Worm (Caenorhabditis elegans) whole organism, early embryonic: ENCODE data around the gene nop-1.

Experiments used
- F13C5.2 ChIP-seq: sonication (generic microtip); optimal IDR thresholded peaks from 2 replicates; lab custom pipeline; 2017; ENCODE audit warnings: mild to moderate bottlenecking, missing genetic modification characterization, inconsistent platforms, missing compliant biosample characterization
- ama-1 ChIP-seq: fragments of 150-350 bp; optimal IDR thresholded peaks from 2 replicates; lab custom pipeline; 2014
- ceh-36 ChIP-seq: sonication (generic microtip); optimal IDR thresholded peaks from 2 replicates; lab custom pipeline; 2016; ENCODE audit warnings: missing genetic modification characterization, inconsistent platforms, missing compliant biosample characterization
- ets-7 ChIP-seq: sonication (generic microtip); optimal IDR thresholded peaks from 2 replicates; lab custom pipeline; 2016; ENCODE audit warnings: missing genotype, missing genetic modification characterization, missing compliant biosample characterization
- hmg-4 ChIP-seq: fragments of 200-800 bp; sonication (Bioruptor generic); optimal IDR thresholded peaks from 2 replicates; lab custom pipeline; 2018; ENCODE audit warnings: mild to moderate bottlenecking, missing genetic modification characterization, missing compliant biosample characterization
- scrt-1 ChIP-seq: fragments of 200-800 bp; sonication (Bioruptor generic); IDR thresholded peaks from 2 replicates; pipeline ENCODE4 v1.3.6; 2022; ENCODE audit warnings: missing genetic modification characterization, missing compliant biosample characterization
- sea-1 ChIP-seq: fragments of 200-800 bp; sonication (Bioruptor generic); conservative IDR thresholded peaks from 2 replicates; pipeline ENCODE4 v1.3.6; 2022; ENCODE audit warnings: missing genetic modification characterization, missing compliant biosample characterization

DNA sequence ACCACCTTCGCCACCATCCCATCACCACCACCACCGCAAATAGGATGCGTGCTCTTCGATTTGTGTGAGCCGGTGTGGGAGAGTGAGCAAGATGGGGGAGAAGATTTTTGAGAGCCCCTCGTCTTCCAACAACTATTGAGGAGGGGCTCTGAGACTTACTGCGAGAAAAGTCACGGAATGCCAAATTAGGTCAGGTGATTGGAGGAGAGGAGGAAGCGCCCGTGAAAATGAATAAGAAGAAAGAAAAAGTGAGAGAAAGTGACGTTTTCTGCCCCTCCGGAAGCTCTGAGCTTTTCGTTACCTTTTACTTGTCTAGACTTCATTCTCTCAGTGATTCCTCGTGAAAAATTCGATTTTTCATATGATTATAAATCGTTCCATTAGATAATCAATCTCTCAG is 40.1 kb downstream of the nop-1 start:
- no peak for TF ChIP-seq ceh-36 (tag; lab: Kevin White, UChicago)
- TF ChIP-seq ets-7 (tag; lab: Kevin White, UChicago), result no peak
- TF ChIP-seq ama-1 (lab: Kevin White, UChicago), result no peak
- TF ChIP-seq sea-1 (GFP tag; lab: Robert Waterston, UW), result no peak
- no peak for TF ChIP-seq hmg-4 (GFP tag; lab: Kevin White, UChicago)
- no peak for TF ChIP-seq F13C5.2 (tag; lab: Kevin White, UChicago)
- TF ChIP-seq scrt-1, result no peak
